Worm (Caenorhabditis elegans) whole organism, midembryonic: ENCODE data around the gene cnnm-1.

Experiments used
- cog-1 ChIP-seq: sonication (generic microtip); optimal IDR thresholded peaks from 2 replicates; lab custom pipeline; 2016; ENCODE audit warnings: missing genetic modification characterization, missing compliant biosample characterization
- med-1 ChIP-seq: sonication (generic microtip); optimal IDR thresholded peaks from 2 replicates; lab custom pipeline; 2017; ENCODE audit warnings: missing genetic modification characterization, mild to moderate bottlenecking, missing compliant biosample characterization, antibody characterized with exemption, missing genetic modification reagents; ENCODE audit not compliant: insufficient read depth
- ref-1 ChIP-seq: fragments of 200-800 bp; sonication (Bioruptor generic); conservative IDR thresholded peaks from 2 replicates; pipeline ENCODE4 v1.3.6; 2022; ENCODE audit warnings: missing genetic modification reagents, missing genetic modification characterization, missing compliant biosample characterization

DNA sequence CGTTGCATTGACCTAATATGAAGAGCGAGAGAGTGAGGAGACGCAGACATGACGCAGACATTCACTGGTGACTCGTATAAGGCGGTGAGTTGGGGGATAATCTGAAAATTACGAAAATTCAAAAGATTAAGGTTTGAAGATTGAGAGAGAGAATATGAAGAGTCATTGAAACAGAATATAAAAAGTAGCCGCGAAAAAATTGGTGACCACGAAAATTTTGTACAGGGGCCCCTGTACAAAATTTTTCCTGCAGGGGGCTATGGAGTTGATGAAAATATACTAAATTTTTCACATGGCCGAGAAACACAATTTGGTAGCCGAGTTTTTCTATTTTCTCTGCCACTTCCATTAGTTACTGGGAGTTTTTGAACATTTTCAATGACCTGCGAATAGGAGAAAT, at the start of gene cnnm-1:
- no peak for TF ChIP-seq med-1 (GFP tag; lab: Kevin White, UChicago)
- TF ChIP-seq ref-1 (GFP tag; lab: Robert Waterston, UW), result no peak
- TF ChIP-seq cog-1, result no peak
